Worm (Caenorhabditis elegans) whole organism, L4/young adult: ENCODE measurements around the gene Y54F10AR.2.

Experiments
- W03F9.2 ChIP-seq: fragments of 150-350 bp; optimal IDR thresholded peaks from 2 replicates; lab custom pipeline; 2014; ENCODE audit warnings: missing biosample characterization, missing genetic modification characterization
- dao-5 ChIP-seq: sonication (generic microtip); optimal IDR thresholded peaks from 2 replicates; lab custom pipeline; 2016; ENCODE audit warnings: missing genotype, missing genetic modification characterization, moderate library complexity, missing compliant biosample characterization
- him-1 ChIP-seq: sonication (generic microtip); optimal IDR thresholded peaks from 2 replicates; lab custom pipeline; 2016; ENCODE audit warnings: missing genotype, missing genetic modification reagents, missing genetic modification characterization, missing compliant biosample characterization

- no peak for TF ChIP-seq him-1 (tag; lab: Kevin White, UChicago)
- no peak for TF ChIP-seq W03F9.2 (tag; lab: Kevin White, UChicago)
- TF ChIP-seq dao-5 (tag; lab: Kevin White, UChicago), result no peak
These were observed 27.2 kb upstream of the Y54F10AR.2 start for ce11 chrIII:2598491-2599065.
